Worm (Caenorhabditis elegans) whole organism, L1 larva: ENCODE data around the gene bath-46.

Experiments
- C04F5.9 ChIP-seq: sonication (generic microtip); optimal IDR thresholded peaks from 2 replicates; lab custom pipeline; 2016; ENCODE audit warnings: missing genetic modification characterization, missing compliant biosample characterization
- C16A3.4 ChIP-seq: fragments of 150-350 bp; optimal IDR thresholded peaks from 2 replicates; lab custom pipeline; 2014; ENCODE audit warnings: missing biosample characterization, missing genetic modification characterization
- Y116A8C.19 ChIP-seq: sonication (generic microtip); optimal IDR thresholded peaks from 2 replicates; lab custom pipeline; 2016; ENCODE audit warnings: missing compliant biosample characterization, missing genetic modification characterization, borderline replicate concordance
- alr-1 ChIP-seq: fragments of 200-800 bp; sonication (Bioruptor generic); optimal IDR thresholded peaks from 2 replicates; lab custom pipeline; 2018; ENCODE audit warnings: borderline replicate concordance, mild to moderate bottlenecking, missing genetic modification characterization, missing compliant biosample characterization
- aly-2 ChIP-seq: fragments of 150-350 bp; optimal IDR thresholded peaks from 2 replicates; lab custom pipeline; 2014; ENCODE audit warnings: missing biosample characterization, missing genetic modification characterization
- blmp-1 ChIP-seq: fragments of 150-350 bp; optimal IDR thresholded peaks from 2 replicates; lab custom pipeline; 2014; ENCODE audit warnings: missing biosample characterization, missing genetic modification characterization
- ceh-88 ChIP-seq: fragments of 200-800 bp; sonication (Bioruptor generic); IDR thresholded peaks from 2 replicates; pipeline ENCODE4 v1.3.6; 2022; ENCODE audit warnings: missing genetic modification characterization, missing compliant biosample characterization
- ceh-90 ChIP-seq: sonication (generic microtip); optimal IDR thresholded peaks from 2 replicates; lab custom pipeline; 2016; ENCODE audit warnings: missing genetic modification characterization, missing compliant biosample characterization
- ces-1 ChIP-seq: fragments of 150-350 bp; optimal IDR thresholded peaks from 2 replicates; lab custom pipeline; 2014; ENCODE audit warnings: missing biosample characterization, missing genetic modification reagents, missing genetic modification characterization
- dpl-1 ChIP-seq, 3 experiments: fragments of 150-350 bp in 2 of 3; sonication (generic microtip) in 1 of 3; optimal IDR thresholded peaks; 2 replicates each; lab custom pipeline; 2014 to 2017; ENCODE audit warnings: missing biosample characterization in 3 of 3, missing genetic modification characterization in 3 of 3, missing genetic modification reagents in 3 of 3
- dsc-1 ChIP-seq: sonication (generic microtip); optimal IDR thresholded peaks from 2 replicates; lab custom pipeline; 2016; ENCODE audit warnings: mild to moderate bottlenecking, missing genetic modification characterization, missing compliant biosample characterization
- efl-1 ChIP-seq, 4 experiments: fragments of 150-350 bp; optimal IDR thresholded peaks in 3 of 4; peaks in 1 of 4; 1 replicate in 1 of 4; 2 replicates in 3 of 4; lab custom pipeline; 2014; ENCODE audit warnings: missing biosample characterization in 2 of 4, missing genetic modification characterization in 2 of 4, missing genetic modification reagents in 2 of 4
- efl-3 ChIP-seq: fragments of 200-800 bp; sonication (Bioruptor generic); optimal IDR thresholded peaks from 2 replicates; lab custom pipeline; 2018; ENCODE audit warnings: mild to moderate bottlenecking, missing genetic modification characterization, missing compliant biosample characterization
- egl-27 ChIP-seq, 2 experiments: fragments of 150-350 bp in 1 of 2; sonication (generic microtip); optimal IDR thresholded peaks; 3 replicates each; lab custom pipeline; 2017 to 2018; ENCODE audit warnings: missing biosample characterization in 2 of 2, missing genetic modification characterization in 2 of 2, missing genetic modification reagents in 2 of 2
- elt-2 ChIP-seq: sonication (generic microtip); optimal IDR thresholded peaks from 2 replicates; lab custom pipeline; 2016; ENCODE audit warnings: missing genetic modification characterization, mild to moderate bottlenecking, inconsistent platforms, missing compliant biosample characterization, missing genetic modification reagents
- ets-5 ChIP-seq: fragments of 200-800 bp; sonication (Bioruptor generic); IDR thresholded peaks from 2 replicates; pipeline ENCODE4 v1.3.6; 2022; ENCODE audit warnings: missing genetic modification characterization, missing compliant biosample characterization
- fkh-10 ChIP-seq: sonication (generic microtip); optimal IDR thresholded peaks from 2 replicates; lab custom pipeline; 2017; ENCODE audit warnings: missing biosample characterization, missing genetic modification reagents, missing genetic modification characterization
- hpl-2 ChIP-seq: fragments of 150-350 bp; optimal IDR thresholded peaks from 2 replicates; lab custom pipeline; 2014; ENCODE audit warnings: missing biosample characterization, missing genetic modification reagents, missing genetic modification characterization
- jun-1 ChIP-seq: fragments of 150-350 bp; optimal IDR thresholded peaks from 2 replicates; lab custom pipeline; 2014; ENCODE audit warnings: missing biosample characterization, missing genetic modification reagents, missing genetic modification characterization
- lin-13 ChIP-seq: fragments of 150-350 bp; optimal IDR thresholded peaks from 2 replicates; lab custom pipeline; 2014; ENCODE audit warnings: missing biosample characterization, missing genetic modification reagents, missing genetic modification characterization
- lin-14 ChIP-seq: fragments of 200-800 bp; sonication (Bioruptor generic); optimal IDR thresholded peaks from 2 replicates; lab custom pipeline; 2018; ENCODE audit warnings: mild to moderate bottlenecking, missing genetic modification characterization, moderate library complexity, missing compliant biosample characterization
- lin-15B ChIP-seq: fragments of 150-350 bp; sonication (generic microtip); optimal IDR thresholded peaks from 3 replicates; lab custom pipeline; 2014; ENCODE audit warnings: missing biosample characterization, missing genetic modification characterization
- lin-35 ChIP-seq, 2 experiments: fragments of 150-350 bp; optimal IDR thresholded peaks; 2 replicates each; lab custom pipeline; 2014; ENCODE audit warnings: missing biosample characterization in 2 of 2, missing genetic modification characterization in 2 of 2, missing genetic modification reagents in 2 of 2
- lin-39 ChIP-seq: fragments of 150-350 bp; optimal IDR thresholded peaks from 2 replicates; lab custom pipeline; 2014; ENCODE audit warnings: missing biosample characterization, missing genetic modification reagents, missing genetic modification characterization
- mdl-1 ChIP-seq, 2 experiments: fragments of 150-350 bp; optimal IDR thresholded peaks; 2 replicates each; lab custom pipeline; 2014 to 2017; ENCODE audit warnings: missing biosample characterization in 2 of 2, missing genetic modification characterization in 2 of 2, inconsistent platforms in 1 of 2
- mef-2 ChIP-seq: fragments of 150-350 bp; optimal IDR thresholded peaks from 2 replicates; lab custom pipeline; 2014; ENCODE audit warnings: missing biosample characterization, missing genetic modification characterization
- nhr-19 ChIP-seq: fragments of 200-800 bp; sonication (Bioruptor generic); conservative IDR thresholded peaks from 2 replicates; pipeline ENCODE4 v1.3.6; 2022; ENCODE audit warnings: missing genetic modification characterization, missing compliant biosample characterization
- nhr-20 ChIP-seq: sonication (generic microtip); optimal IDR thresholded peaks from 2 replicates; lab custom pipeline; 2016; ENCODE audit warnings: mild to moderate bottlenecking, missing genetic modification characterization, missing compliant biosample characterization
- nhr-237 ChIP-seq: fragments of 150-350 bp; optimal IDR thresholded peaks from 2 replicates; lab custom pipeline; 2014; ENCODE audit warnings: missing biosample characterization, missing genetic modification characterization
- nhr-47 ChIP-seq: sonication (generic microtip); optimal IDR thresholded peaks from 2 replicates; lab custom pipeline; 2016; ENCODE audit warnings: mild to moderate bottlenecking, missing genetic modification characterization, moderate library complexity, missing compliant biosample characterization
- rnt-1 ChIP-seq: sonication (generic microtip); optimal IDR thresholded peaks from 2 replicates; lab custom pipeline; 2016; ENCODE audit warnings: mild to moderate bottlenecking, missing genetic modification characterization, moderate library complexity, missing compliant biosample characterization
- swsn-7 ChIP-seq: sonication (generic microtip); optimal IDR thresholded peaks from 2 replicates; lab custom pipeline; 2016; ENCODE audit warnings: missing genetic modification characterization, missing compliant biosample characterization
- tbx-2 ChIP-seq: sonication (generic microtip); optimal IDR thresholded peaks from 2 replicates; lab custom pipeline; 2016; ENCODE audit warnings: missing genetic modification characterization, missing compliant biosample characterization
- unc-30 ChIP-seq: sonication (generic microtip); optimal IDR thresholded peaks from 2 replicates; lab custom pipeline; 2017; ENCODE audit warnings: missing biosample characterization, missing genetic modification characterization
- unc-62 ChIP-seq: fragments of 150-350 bp; optimal IDR thresholded peaks from 2 replicates; lab custom pipeline; 2014; ENCODE audit warnings: missing biosample characterization, missing genetic modification reagents, missing genetic modification characterization
- unc-98 ChIP-seq: fragments of 200-800 bp; sonication (Bioruptor generic); IDR thresholded peaks from 2 replicates; pipeline ENCODE4 v1.3.6; 2022; ENCODE audit warnings: missing genetic modification characterization, missing compliant biosample characterization
- xbp-1 ChIP-seq: sonication (generic microtip); optimal IDR thresholded peaks from 2 replicates; lab custom pipeline; 2016; ENCODE audit warnings: missing genetic modification characterization, missing compliant biosample characterization
- zag-1 ChIP-seq: fragments of 150-350 bp; optimal IDR thresholded peaks from 2 replicates; lab custom pipeline; 2014; ENCODE audit warnings: missing biosample characterization, missing genetic modification characterization
- ztf-4 ChIP-seq: fragments of 150-350 bp; optimal IDR thresholded peaks from 2 replicates; lab custom pipeline; 2014; ENCODE audit warnings: missing biosample characterization, missing genetic modification characterization

bath-46 gene

ce11 chrII:1579886-1580285 is 17.8 kb upstream of the bath-46 start, which contains the start of gene math-38:
Gene math-38 (minus strand): TSS chrII:1579986.
- TF ChIP-seq mdl-1 (tag; optimal IDR thresholded peaks at IDR 0.05; lab: Kevin White, UChicago) (no peak), elt-2 (tag; lab: Kevin White, UChicago) (peak; percentile 22)
- TF ChIP-seq, all 84 proteins: peak for 1

ce11 chrII:1584140-1584539 is 13.6 kb upstream of the bath-46 start, which contains the start of gene clec-21:
Gene clec-21 (minus strand): TSS chrII:1584240.
- no peak for TF ChIP-seq nhr-20
- TF ChIP-seq nhr-47 (tag; lab: Kevin White, UChicago) = no peak
- TF ChIP-seq unc-98 (GFP tag; lab: Robert Waterston, UW) = no peak
- TF ChIP-seq mdl-1 (tag; optimal IDR thresholded peaks at IDR 0.05; lab: Kevin White, UChicago) = no peak
- TF ChIP-seq ets-5 = no peak
- no peak for TF ChIP-seq lin-15B
- TF ChIP-seq lin-14 (GFP tag; lab: Kevin White, UChicago) = no peak
- TF ChIP-seq dsc-1 (tag; lab: Kevin White, UChicago) = no peak
- TF ChIP-seq ces-1 (GFP tag; lab: Kevin White, UChicago) = no peak
- no peak for TF ChIP-seq nhr-19
- TF ChIP-seq elt-2 (tag; lab: Kevin White, UChicago) = no peak
- no peak for TF ChIP-seq xbp-1 (tag; lab: Kevin White, UChicago)

ce11 chrII:1586305-1586704 is 11.4 kb upstream of the bath-46 start, which contains the start of gene T07H3.8:
Gene T07H3.8 (plus strand): TSS chrII:1586605.
- TF ChIP-seq unc-30 (tag; lab: Kevin White, UChicago) = no peak
- TF ChIP-seq nhr-20 = no peak
- TF ChIP-seq C04F5.9 (tag; lab: Kevin White, UChicago) = no peak
- no peak for TF ChIP-seq swsn-7
- TF ChIP-seq ceh-90 (tag; lab: Kevin White, UChicago) = no peak
- TF ChIP-seq lin-35 (GFP tag; optimal IDR thresholded peaks at IDR 0.05; lab: Kevin White, UChicago) = no peak

- no peak for TF ChIP-seq dpl-1 (GFP tag; optimal IDR thresholded peaks at IDR 0.05; lab: Kevin White, UChicago)
- TF ChIP-seq ceh-88 = no peak
- TF ChIP-seq unc-62 (GFP tag; lab: Kevin White, UChicago) = no peak
- TF ChIP-seq hpl-2 (GFP tag; lab: Kevin White, UChicago) = no peak
- TF ChIP-seq nhr-19 = no peak
- no peak for TF ChIP-seq mef-2 (tag; lab: Kevin White, UChicago)
- TF ChIP-seq nhr-237 (tag; lab: Kevin White, UChicago) = no peak
- no peak for TF ChIP-seq alr-1 (tag; lab: Kevin White, UChicago)
- no peak for TF ChIP-seq egl-27 (tag; optimal IDR thresholded peaks at IDR 0.05; lab: Kevin White, UChicago)
- no peak for TF ChIP-seq efl-1 (optimal IDR thresholded peaks at IDR 0.05; lab: Kevin White, UChicago)
- no peak for TF ChIP-seq efl-1 (GFP tag; optimal IDR thresholded peaks at IDR 0.05 in 1 of 2; lab: Kevin White, UChicago)
- TF ChIP-seq blmp-1 = no peak
- no peak for TF ChIP-seq aly-2 (tag; lab: Kevin White, UChicago)
- TF ChIP-seq ceh-90 (tag; lab: Kevin White, UChicago) = no peak
- TF ChIP-seq fkh-10 = no peak
- TF ChIP-seq ztf-4 (tag; lab: Kevin White, UChicago) = no peak
Measured at ce11 chrII:1589845-1590244, 7.9 kb upstream of the bath-46 start, which contains the start of gene T07H3.7. Gene T07H3.7 (minus strand): TSS chrII:1589945.

- TF ChIP-seq ces-1 (GFP tag; lab: Kevin White, UChicago) (no peak), C16A3.4 (tag; lab: Kevin White, UChicago) (no peak), lin-14 (GFP tag; lab: Kevin White, UChicago) (no peak), mef-2 (tag; lab: Kevin White, UChicago) (no peak), ceh-88 (no peak), dsc-1 (tag; lab: Kevin White, UChicago) (no peak), efl-1 (optimal IDR thresholded peaks at IDR 0.05; lab: Kevin White, UChicago) (no peak), efl-1 (GFP tag; optimal IDR thresholded peaks at IDR 0.05 in 1 of 2; lab: Kevin White, UChicago) (no peak), rnt-1 (tag; lab: Kevin White, UChicago) (no peak), lin-35 (GFP tag; optimal IDR thresholded peaks at IDR 0.05; lab: Kevin White, UChicago) (no peak), tbx-2 (no peak), efl-3 (GFP tag; lab: Kevin White, UChicago) (no peak), lin-13 (no peak), zag-1 (tag; lab: Kevin White, UChicago) (no peak), Y116A8C.19 (no peak), mdl-1 (tag; optimal IDR thresholded peaks at IDR 0.05; lab: Kevin White, UChicago) (no peak), jun-1 (no peak), lin-39 (tag; lab: Kevin White, UChicago) (no peak)
Measured at ce11 chrII:1595137-1595536, 2.6 kb upstream of the bath-46 start, which contains the start of gene clec-20. Gene clec-20 (minus strand): TSS chrII:1595237.
